Worm (Caenorhabditis elegans): ENCODE measurements around the gene algn-2.

DNA sequence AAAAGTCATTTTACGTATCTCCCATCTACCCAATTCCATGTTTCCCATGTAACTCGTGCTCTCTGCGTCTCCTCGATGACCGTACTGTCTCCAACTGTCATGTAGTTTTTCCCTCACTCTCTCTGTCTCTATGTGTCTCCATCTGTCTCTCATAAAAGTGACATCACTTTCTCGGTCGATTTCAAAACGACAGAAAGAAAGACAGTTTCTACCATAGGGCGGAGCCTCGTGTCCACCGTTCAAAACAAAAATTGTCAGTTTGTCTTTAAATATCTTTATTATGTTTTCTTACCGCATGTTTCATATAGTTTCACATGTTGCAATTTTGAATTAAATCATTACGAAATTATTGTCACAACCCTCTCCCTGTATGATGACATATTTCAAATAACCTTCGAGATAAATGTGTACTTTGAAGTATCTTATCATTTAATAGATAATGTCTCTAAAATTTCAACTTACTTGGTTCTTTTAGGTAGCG, 44.8 kb upstream of the algn-2 start:
- TF ChIP-seq him-1 (tag; optimal IDR thresholded peaks at IDR 0.05) (no peak), W03F9.2 (tag; optimal IDR thresholded peaks at IDR 0.05) (peak; percentile 25)
